Fruit fly (Drosophila melanogaster): ENCODE results near the gene Hmx.
A peak's percentile ranks its signal among the peaks of the same experiment; 100 is the strongest.

Hmx gene

DNA sequence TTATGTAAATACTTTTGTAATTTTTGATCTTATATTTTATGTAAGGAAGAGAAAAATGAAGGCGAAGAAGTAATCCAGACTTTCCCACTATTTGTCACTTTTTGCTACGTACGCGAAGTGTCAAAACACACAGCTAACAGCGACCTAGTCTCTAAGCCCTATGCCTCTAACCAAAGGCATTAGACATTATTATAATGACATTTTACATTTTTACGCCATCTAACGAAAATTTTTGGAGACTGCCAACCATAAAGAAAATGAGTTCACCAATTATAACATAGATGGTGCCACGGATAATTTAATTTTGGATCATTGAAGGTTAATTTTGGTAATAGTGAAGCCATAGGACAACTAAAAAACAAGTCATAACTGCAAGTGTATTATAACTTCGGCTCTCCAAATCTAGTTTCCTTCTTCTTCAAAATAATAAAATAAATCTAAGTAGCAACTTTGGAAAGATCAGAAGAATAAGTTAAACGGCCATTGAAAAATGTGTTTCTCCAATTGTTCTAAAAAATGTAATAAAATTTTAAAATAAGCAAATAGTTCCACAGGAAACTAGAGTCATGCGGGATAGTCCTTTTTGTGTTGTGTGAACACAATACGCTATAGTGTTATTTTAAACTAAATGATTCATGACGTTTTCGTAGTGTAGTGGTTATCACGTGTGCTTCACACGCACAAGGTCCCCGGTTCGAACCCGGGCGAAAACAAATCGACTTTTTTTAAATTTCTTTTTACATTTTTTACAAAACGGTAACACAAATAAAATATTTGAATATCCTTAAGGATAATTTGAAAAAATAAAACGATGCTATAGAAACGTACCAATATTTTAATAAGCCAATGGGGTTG is 58.6 kb downstream of the Hmx start (continued):
- TF ChIP-seq CG11723 (GFP tag; optimal IDR thresholded peaks at IDR 0.05) (no peak), wek (GFP tag; optimal IDR thresholded peaks at IDR 0.05) (no peak), Poxn (GFP tag; IDR thresholded peaks at IDR 0.05) (no peak), esg (GFP tag; conservative IDR thresholded peaks at IDR 0.05) (no peak), HLH4C (GFP tag; IDR thresholded peaks at IDR 0.05; ENCODE audit: partially characterized antibody) (peak; percentile 80), Sry-δ (GFP tag; optimal IDR thresholded peaks at IDR 0.05) (no peak), CG17385 (GFP tag; optimal IDR thresholded peaks at IDR 0.05) (no peak), Ets65A (GFP tag) (peak; percentile 93), sima (GFP tag; optimal IDR thresholded peaks at IDR 0.05) (no peak), tup (GFP tag; optimal IDR thresholded peaks at IDR 0.05) (no peak), crol (GFP tag; IDR thresholded peaks at IDR 0.05) (no peak), dimm (GFP tag; IDR thresholded peaks at IDR 0.05) (no peak), Hr78 (GFP tag; optimal IDR thresholded peaks at IDR 0.05) (no peak), cato (GFP tag; optimal IDR thresholded peaks at IDR 0.05; ENCODE audit: borderline replicate concordance) (no peak), CG14441 (GFP tag; IDR thresholded peaks at IDR 0.05) (no peak), CG5180 (GFP tag; optimal IDR thresholded peaks at IDR 0.05) (no peak), ranshi (GFP tag; IDR thresholded peaks at IDR 0.05) (no peak), sim (GFP tag; IDR thresholded peaks at IDR 0.05) (no peak), eyg (GFP tag; optimal IDR thresholded peaks at IDR 0.05) (no peak), insv (GFP tag; optimal IDR thresholded peaks at IDR 0.05) (peak in 1 of 2 experiments; percentile 14), nau (GFP tag; optimal IDR thresholded peaks at IDR 0.05) (peak; percentile 20), Elba2 (GFP tag; optimal IDR thresholded peaks at IDR 0.05) (no peak), otp (GFP tag; IDR thresholded peaks at IDR 0.05) (no peak), CG17829 (tag; optimal IDR thresholded peaks at IDR 0.05) (peak; percentile 28), CG4820 (GFP tag; optimal IDR thresholded peaks at IDR 0.05) (no peak), CG4424 (GFP tag; optimal IDR thresholded peaks at IDR 0.05) (no peak), CG11456 (GFP tag; IDR thresholded peaks at IDR 0.05) (peak; percentile 80), exex (tag; optimal IDR thresholded peaks at IDR 0.05) (peak; percentile 46), lmd (GFP tag; IDR thresholded peaks at IDR 0.05) (peak; percentile 14; the same call in 1 of the 2 replicates), CG17359 (tag; optimal IDR thresholded peaks at IDR 0.05) (peak; percentile 2), CG3407 (GFP tag; optimal IDR thresholded peaks at IDR 0.05) (no peak), vvl (GFP tag; IDR thresholded peaks at IDR 0.05) (peak; percentile 38; the same call in 1 of the 2 replicates), CG10654 (GFP tag; optimal IDR thresholded peaks at IDR 0.05) (no peak), lov (optimal IDR thresholded peaks at IDR 0.05) (no peak), lov (GFP tag; IDR thresholded peaks at IDR 0.05) (no peak), Aef1 (GFP tag; IDR thresholded peaks at IDR 0.05) (no peak), Dll (GFP tag; IDR thresholded peaks at IDR 0.05; ENCODE audit: partially characterized antibody) (no peak; the same call in 2 of the 4 replicates), sqz (GFP tag; optimal IDR thresholded peaks at IDR 0.05) (no peak), CG16779 (GFP tag; IDR thresholded peaks at IDR 0.05) (no peak), CG9727 (GFP tag; optimal IDR thresholded peaks at IDR 0.05) (no peak), sob (GFP tag; IDR thresholded peaks at IDR 0.05) (0 out of 2 replicates have a peak, but pooled peaks have one; percentile 14), CG2712 (tag; optimal IDR thresholded peaks at IDR 0.05) (peak; percentile 12), wdn (GFP tag; IDR thresholded peaks at IDR 0.05) (peak; percentile 8; the same call in 1 of the 2 replicates), Camta (GFP tag; optimal IDR thresholded peaks at IDR 0.05) (no peak), D19A (tag; optimal IDR thresholded peaks at IDR 0.05) (peak; percentile 70), CG9876 (GFP tag; optimal IDR thresholded peaks at IDR 0.05) (no peak), CG1792 (GFP tag; optimal IDR thresholded peaks at IDR 0.05) (no peak), inv (GFP tag; IDR thresholded peaks at IDR 0.05; ENCODE audit: partially characterized antibody) (no peak), CG10267 (tag; optimal IDR thresholded peaks at IDR 0.05) (peak; percentile 10), CG10959 (GFP tag; IDR thresholded peaks at IDR 0.05) (no peak; the same call in 1 of the 2 replicates)
